Worm (Caenorhabditis elegans): ENCODE results near the gene ulp-4.

The ulp-4 gene

DNA sequence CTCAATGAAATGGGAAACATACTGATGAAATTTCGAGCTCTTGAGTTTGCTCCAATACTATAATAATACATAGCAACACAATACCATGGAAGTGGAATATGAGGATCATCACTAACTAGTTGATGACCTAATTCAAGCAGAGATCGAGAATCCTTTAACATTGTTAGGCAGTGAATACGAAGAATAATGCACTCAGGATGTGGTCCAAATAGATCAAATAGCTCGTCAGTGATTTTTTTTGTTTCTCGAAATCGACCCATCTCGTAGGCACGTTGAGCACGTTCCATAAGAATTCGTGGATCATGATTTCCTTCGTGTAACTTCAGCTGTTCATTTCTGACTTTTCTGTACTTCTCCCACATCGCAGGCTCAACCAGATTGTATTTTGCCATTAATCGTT lies 31.2 kb downstream of the ulp-4 start:
- TF ChIP-seq lin-11 (tag; optimal IDR thresholded peaks at IDR 0.05) (no peak), zag-1 (tag; optimal IDR thresholded peaks at IDR 0.05) (no peak), ztf-4 (tag; optimal IDR thresholded peaks at IDR 0.05) (no peak), lsy-2 (tag; optimal IDR thresholded peaks at IDR 0.05) (no peak), nhr-237 (tag; optimal IDR thresholded peaks at IDR 0.05) (no peak), nhr-23 (tag; optimal IDR thresholded peaks at IDR 0.05) (no peak), ama-1 (optimal IDR thresholded peaks at IDR 0.05) (no peak)

DNA sequence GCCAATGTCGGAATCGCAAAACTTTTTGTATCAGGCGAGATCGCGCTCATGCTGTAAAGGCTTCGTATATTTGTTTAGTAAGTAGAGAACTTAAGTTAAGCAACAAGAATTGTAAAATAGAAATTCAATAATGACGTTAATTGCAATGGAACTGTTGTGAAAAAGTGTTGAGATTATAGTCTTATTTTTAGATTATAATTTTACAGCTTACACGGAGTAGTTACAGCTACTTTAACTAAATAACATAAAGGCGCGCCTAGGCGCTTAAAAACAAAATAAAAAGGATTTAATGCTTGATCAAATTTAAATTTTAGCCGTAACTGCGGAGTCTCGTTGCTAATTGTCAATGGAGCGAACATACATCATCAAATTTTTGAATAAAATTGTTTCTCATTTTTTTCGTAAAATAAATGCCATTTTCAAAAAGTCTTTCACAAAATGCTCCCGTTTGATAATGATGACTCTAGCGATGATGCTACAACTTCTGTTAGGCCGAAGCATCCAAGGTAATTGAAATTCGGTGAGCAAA lies 32.4 kb downstream of the ulp-4 start, which contains the start of the genes emb-27 and rrf-3:
Gene emb-27 (minus strand): TSS at position 51 of the 529 bp plus-strand sequence.
Gene rrf-3 (plus strand): TSS at position 346 of the 529 bp plus-strand sequence.
- TF ChIP-seq nhr-6 (tag; optimal IDR thresholded peaks at IDR 0.05) (no peak), fos-1 (tag; optimal IDR thresholded peaks at IDR 0.05) (peak; percentile 22), lsy-2 (tag; optimal IDR thresholded peaks at IDR 0.05) (peak; percentile 15 to 78), lin-11 (tag; optimal IDR thresholded peaks at IDR 0.05) (no peak), nhr-25 (tag; optimal IDR thresholded peaks at IDR 0.05) (no peak), nhr-12 (tag; optimal IDR thresholded peaks at IDR 0.05) (no peak), nhr-129 (tag; optimal IDR thresholded peaks at IDR 0.05) (peak; percentile 49), ceh-16 (tag; optimal IDR thresholded peaks at IDR 0.05) (no peak), unc-39 (tag; optimal IDR thresholded peaks at IDR 0.05) (no peak), egl-27 (tag; optimal IDR thresholded peaks at IDR 0.05) (no peak), C34F6.9 (tag; optimal IDR thresholded peaks at IDR 0.05) (peak; percentile 92), Y55F3AM.14 (GFP tag; optimal IDR thresholded peaks at IDR 0.05) (no peak), ceh-82 (tag; optimal IDR thresholded peaks at IDR 0.05) (no peak), mab-5 (tag; optimal IDR thresholded peaks at IDR 0.05) (no peak), crh-2 (tag; optimal IDR thresholded peaks at IDR 0.05) (no peak)

DNA sequence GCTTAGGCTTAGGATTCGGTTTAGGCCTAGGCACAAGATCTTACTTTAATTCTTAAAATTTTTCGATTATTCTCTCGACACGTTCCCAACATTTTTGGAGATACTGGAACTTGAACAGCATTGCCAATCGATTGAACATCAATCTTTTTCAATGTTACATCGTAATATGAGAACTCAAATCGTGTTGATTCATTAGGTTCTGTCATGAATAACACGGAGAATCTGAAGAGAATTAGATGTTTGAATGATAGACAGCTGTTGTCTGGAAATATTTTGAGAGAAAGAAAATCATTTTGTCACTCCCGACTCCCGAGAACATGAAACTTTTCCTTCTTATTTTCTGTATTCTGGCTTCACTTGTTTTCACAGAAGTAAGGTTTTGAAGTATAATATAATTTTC lies 39.5 kb downstream of the ulp-4 start, which contains the start of gene T05C12.15:
Gene T05C12.15 (plus strand): TSS at position 301 of the 400 bp plus-strand sequence.
- TF ChIP-seq ztf-1 (GFP tag; conservative IDR thresholded peaks at IDR 0.05) = no peak
- no peak for TF ChIP-seq elt-1 (tag; optimal IDR thresholded peaks at IDR 0.05)
- no peak for TF ChIP-seq dmd-4 (tag; optimal IDR thresholded peaks at IDR 0.05)
- no peak for TF ChIP-seq sma-9 (GFP tag; optimal IDR thresholded peaks at IDR 0.05)
- no peak for TF ChIP-seq sma-9 (tag; optimal IDR thresholded peaks at IDR 0.05)
- TF ChIP-seq ztf-11 (tag; optimal IDR thresholded peaks at IDR 0.05) = no peak
- no peak for TF ChIP-seq gmeb-1 (tag; optimal IDR thresholded peaks at IDR 0.05)

DNA sequence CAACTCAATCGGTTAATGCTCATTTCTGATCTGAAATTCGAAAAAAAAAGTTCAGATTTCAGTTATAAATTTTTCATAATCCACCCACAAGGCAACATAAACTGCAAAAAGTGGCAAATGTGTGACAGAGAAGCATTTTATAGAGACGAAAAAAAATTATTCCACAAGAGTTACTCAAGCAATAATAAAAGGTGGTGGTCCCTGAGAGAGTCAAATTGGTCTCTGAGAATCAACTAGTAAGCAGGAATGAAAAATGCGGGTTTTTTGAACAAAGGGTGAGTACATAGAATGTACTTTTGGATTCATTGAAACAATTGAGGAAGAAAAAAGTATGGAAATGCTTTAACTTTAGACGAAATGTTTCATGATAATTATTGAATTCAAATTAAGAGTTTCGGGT lies 40.6 kb downstream of the ulp-4 start, which contains the start of gene T05C12.11:
Gene T05C12.11 (minus strand): TSS at position 101 of the 400 bp plus-strand sequence.
- TF ChIP-seq egl-27 (tag; optimal IDR thresholded peaks at IDR 0.05) (no peak), nhr-6 (tag; optimal IDR thresholded peaks at IDR 0.05) (no peak), Y55F3AM.14 (GFP tag; optimal IDR thresholded peaks at IDR 0.05) (no peak), F13H6.1 (tag; optimal IDR thresholded peaks at IDR 0.05) (no peak), lin-13 (GFP tag; optimal IDR thresholded peaks at IDR 0.05) (no peak), nhr-11 (tag; optimal IDR thresholded peaks at IDR 0.05) (no peak), mbf-1 (tag; optimal IDR thresholded peaks at IDR 0.05) (no peak), snpc-4 (tag; optimal IDR thresholded peaks at IDR 0.05) (no peak)

DNA sequence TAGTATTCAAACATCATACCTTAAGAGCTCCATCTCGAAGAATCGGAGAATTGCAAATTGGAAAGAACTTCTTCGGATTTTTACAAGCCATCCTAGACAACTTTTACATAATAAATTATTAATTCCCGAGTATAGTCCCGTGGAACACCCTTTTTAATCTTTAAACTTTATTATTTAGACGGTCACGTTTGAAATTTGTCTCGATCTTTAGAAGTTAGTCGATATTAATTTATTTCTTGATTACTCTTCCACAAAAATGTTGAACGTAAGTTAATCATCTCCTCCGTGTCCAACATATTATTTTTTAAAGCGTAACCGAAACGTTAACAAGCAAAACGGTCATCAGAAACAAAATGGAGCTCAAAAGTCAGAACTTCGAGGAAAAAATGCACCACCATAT lies 43.7 kb downstream of the ulp-4 start, which contains the start of the genes decr-1.3 and T05C12.1:
Gene decr-1.3 (minus strand): TSS at position 101 of the 400 bp plus-strand sequence.
Gene T05C12.1 (plus strand): TSS at position 232 of the 400 bp plus-strand sequence.
- TF ChIP-seq ztf-11 (tag; optimal IDR thresholded peaks at IDR 0.05) (no peak), zag-1 (tag; optimal IDR thresholded peaks at IDR 0.05) (no peak), nhr-129 (tag; optimal IDR thresholded peaks at IDR 0.05) (no peak), nhr-6 (tag; optimal IDR thresholded peaks at IDR 0.05) (no peak), nhr-12 (tag; optimal IDR thresholded peaks at IDR 0.05) (no peak), unc-39 (tag; optimal IDR thresholded peaks at IDR 0.05) (no peak), lin-13 (GFP tag; optimal IDR thresholded peaks at IDR 0.05) (no peak), ztf-4 (tag; optimal IDR thresholded peaks at IDR 0.05) (no peak), ama-1 (optimal IDR thresholded peaks at IDR 0.05) (no peak), mdl-1 (tag; optimal IDR thresholded peaks at IDR 0.05) (no peak), nhr-25 (tag; optimal IDR thresholded peaks at IDR 0.05) (no peak), elt-1 (tag; optimal IDR thresholded peaks at IDR 0.05) (no peak), Y55F3AM.14 (GFP tag; optimal IDR thresholded peaks at IDR 0.05) (no peak), fos-1 (tag; optimal IDR thresholded peaks at IDR 0.05) (no peak), nhr-10 (tag; optimal IDR thresholded peaks at IDR 0.05) (no peak), sma-9 (GFP tag; optimal IDR thresholded peaks at IDR 0.05) (no peak), sma-9 (tag; optimal IDR thresholded peaks at IDR 0.05) (no peak), snpc-4 (tag; optimal IDR thresholded peaks at IDR 0.05) (no peak)
